Worm (Caenorhabditis elegans) whole organism, young adult: ENCODE measurements around the gene dct-17.

Experiments used
- C06A6.2 ChIP-seq: fragments of 200-800 bp; sonication (Bioruptor generic); conservative IDR thresholded peaks from 2 replicates; pipeline ENCODE4 v1.3.6; 2022; ENCODE audit warnings: missing genetic modification characterization, missing compliant biosample characterization
- K11D2.4 ChIP-seq: fragments of 200-800 bp; sonication (Bioruptor generic); IDR thresholded peaks from 2 replicates; pipeline ENCODE4 v1.3.6; 2022; ENCODE audit warnings: missing genetic modification reagents, missing genetic modification characterization, missing compliant biosample characterization
- T26A5.8 ChIP-seq: sonication (generic microtip); optimal IDR thresholded peaks from 2 replicates; lab custom pipeline; 2016; ENCODE audit warnings: missing genetic modification characterization, missing compliant biosample characterization
- ZK185.1 ChIP-seq: sonication (generic microtip); optimal IDR thresholded peaks from 2 replicates; lab custom pipeline; 2016; ENCODE audit warnings: mild to moderate bottlenecking, missing genetic modification characterization, missing compliant biosample characterization; ENCODE audit not compliant: poor library complexity, severe bottlenecking
- mcd-1 ChIP-seq: fragments of 200-800 bp; sonication (Bioruptor generic); IDR thresholded peaks from 2 replicates; pipeline ENCODE4 v1.3.6; 2022; ENCODE audit warnings: missing genetic modification reagents, missing genetic modification characterization, missing compliant biosample characterization
- pha-4 ChIP-seq: fragments of 150-350 bp; sonication (generic microtip); optimal IDR thresholded peaks from 2 replicates; lab custom pipeline; 2014; ENCODE audit warnings: missing biosample characterization, missing genetic modification reagents, missing genetic modification characterization

DNA sequence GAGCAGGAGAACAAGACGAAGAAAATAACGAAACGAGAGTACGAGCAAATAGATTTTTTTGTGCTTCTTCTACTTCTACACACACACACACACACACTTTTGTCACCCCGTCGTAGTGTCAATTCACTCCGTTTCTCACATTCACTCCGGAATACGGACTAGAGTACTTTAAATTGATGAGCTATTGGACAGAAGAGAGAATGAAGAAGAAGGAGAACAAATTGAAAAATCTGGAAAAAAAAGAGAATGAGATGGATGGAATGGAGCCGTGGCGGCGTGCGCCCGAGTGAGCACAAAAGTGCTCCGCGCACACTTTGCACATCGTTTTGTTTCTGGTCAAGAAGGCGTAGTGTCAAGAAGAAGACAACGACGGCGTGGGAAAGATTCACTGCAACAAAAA lies 43.1 kb downstream of the dct-17 start:
- no peak for TF ChIP-seq T26A5.8
- TF ChIP-seq C06A6.2: no peak
- TF ChIP-seq pha-4 (tag; lab: Kevin White, UChicago): no peak
- no peak for TF ChIP-seq K11D2.4 (GFP tag; lab: Robert Waterston, UW)
- no peak for TF ChIP-seq mcd-1 (GFP tag; lab: Robert Waterston, UW)
- no peak for TF ChIP-seq ZK185.1 (tag; lab: Kevin White, UChicago)
